Worm (Caenorhabditis elegans) whole organism, L2 larva: ENCODE measurements around the gene str-261.
A peak's percentile ranks its signal among the peaks of the same experiment; 100 is the strongest.

Experiments
- C34F6.9 ChIP-seq: fragments of 150-350 bp; optimal IDR thresholded peaks from 2 replicates; lab custom pipeline; 2014; ENCODE audit warnings: missing biosample characterization, missing genetic modification characterization
- F13H6.1 ChIP-seq: sonication (generic microtip); optimal IDR thresholded peaks from 2 replicates; lab custom pipeline; 2016; ENCODE audit warnings: missing genetic modification characterization, missing compliant biosample characterization
- Y55F3AM.14 ChIP-seq: fragments of 200-800 bp; sonication (Bioruptor generic); optimal IDR thresholded peaks from 2 replicates; lab custom pipeline; 2018; ENCODE audit warnings: mild to moderate bottlenecking, missing genetic modification characterization, missing compliant biosample characterization
- ZK546.5 ChIP-seq: sonication (generic microtip); optimal IDR thresholded peaks from 2 replicates; lab custom pipeline; 2017; ENCODE audit warnings: missing biosample characterization, missing genetic modification characterization
- alr-1 ChIP-seq: fragments of 150-350 bp; optimal IDR thresholded peaks from 2 replicates; lab custom pipeline; 2014; ENCODE audit warnings: missing biosample characterization, missing genetic modification characterization
- aly-2 ChIP-seq: fragments of 150-350 bp; optimal IDR thresholded peaks from 2 replicates; lab custom pipeline; 2014; ENCODE audit warnings: missing biosample characterization, missing genetic modification characterization
- ama-1 ChIP-seq: fragments of 150-350 bp; optimal IDR thresholded peaks from 2 replicates; lab custom pipeline; 2018; ENCODE audit warnings: inconsistent platforms
- blmp-1 ChIP-seq: sonication (generic microtip); optimal IDR thresholded peaks from 2 replicates; lab custom pipeline; 2017; ENCODE audit warnings: missing genetic modification characterization, mild to moderate bottlenecking, missing compliant biosample characterization, antibody characterized with exemption, moderate library complexity; ENCODE audit not compliant: insufficient read depth
- ceh-16 ChIP-seq: fragments of 150-350 bp; optimal IDR thresholded peaks from 2 replicates; lab custom pipeline; 2014; ENCODE audit warnings: missing biosample characterization, missing genetic modification characterization
- ceh-82 ChIP-seq: fragments of 150-350 bp; optimal IDR thresholded peaks from 2 replicates; lab custom pipeline; 2014; ENCODE audit warnings: missing biosample characterization, missing genetic modification characterization
- crh-2 ChIP-seq: sonication (generic microtip); optimal IDR thresholded peaks from 2 replicates; lab custom pipeline; 2017; ENCODE audit warnings: missing biosample characterization, missing genetic modification characterization
- dmd-4 ChIP-seq: sonication (generic microtip); optimal IDR thresholded peaks from 2 replicates; lab custom pipeline; 2017; ENCODE audit warnings: missing biosample characterization, missing genetic modification characterization
- egl-27 ChIP-seq: sonication (generic microtip); optimal IDR thresholded peaks from 3 replicates; lab custom pipeline; 2017; ENCODE audit warnings: missing biosample characterization, missing genetic modification reagents, missing genetic modification characterization
- elt-1 ChIP-seq: fragments of 150-350 bp; optimal IDR thresholded peaks from 2 replicates; lab custom pipeline; 2014; ENCODE audit warnings: missing biosample characterization, missing genetic modification characterization
- elt-3 ChIP-seq: sonication (generic microtip); optimal IDR thresholded peaks from 2 replicates; lab custom pipeline; 2017; ENCODE audit warnings: missing biosample characterization, missing genetic modification characterization
- fos-1 ChIP-seq: fragments of 150-350 bp; optimal IDR thresholded peaks from 2 replicates; lab custom pipeline; 2014; ENCODE audit warnings: missing biosample characterization, missing genetic modification characterization
- gmeb-1 ChIP-seq: fragments of 150-350 bp; optimal IDR thresholded peaks from 2 replicates; lab custom pipeline; 2014; ENCODE audit warnings: missing biosample characterization, missing genetic modification characterization
- lin-11 ChIP-seq: fragments of 150-350 bp; sonication (generic microtip); optimal IDR thresholded peaks from 2 replicates; lab custom pipeline; 2014; ENCODE audit warnings: missing biosample characterization, missing genetic modification characterization, inconsistent platforms, mixed read lengths
- lin-13 ChIP-seq: fragments of 150-350 bp; optimal IDR thresholded peaks from 2 replicates; lab custom pipeline; 2014; ENCODE audit warnings: missing biosample characterization, missing genetic modification reagents, missing genetic modification characterization
- lin-39 ChIP-seq: fragments of 150-350 bp; optimal IDR thresholded peaks from 2 replicates; lab custom pipeline; 2014; ENCODE audit warnings: missing biosample characterization, missing genetic modification reagents, missing genetic modification characterization
- lsy-2 ChIP-seq, 2 experiments: fragments of 150-350 bp in 1 of 2; sonication (generic microtip) in 1 of 2; optimal IDR thresholded peaks; 2 replicates each; lab custom pipeline; 2014 to 2017; ENCODE audit warnings: missing biosample characterization in 2 of 2, missing genetic modification characterization in 2 of 2
- mab-5 ChIP-seq: fragments of 150-350 bp; optimal IDR thresholded peaks from 2 replicates; lab custom pipeline; 2014; ENCODE audit warnings: missing biosample characterization, missing genetic modification characterization
- mbf-1 ChIP-seq: sonication (generic microtip); optimal IDR thresholded peaks from 2 replicates; lab custom pipeline; 2017; ENCODE audit warnings: missing biosample characterization, missing genetic modification characterization
- mdl-1 ChIP-seq, 2 experiments: fragments of 150-350 bp in 1 of 2; sonication (generic microtip) in 1 of 2; optimal IDR thresholded peaks; 2 replicates each; lab custom pipeline; 2017; ENCODE audit warnings: missing biosample characterization in 2 of 2, missing genetic modification characterization in 2 of 2
- nhr-10 ChIP-seq: sonication (generic microtip); optimal IDR thresholded peaks from 2 replicates; lab custom pipeline; 2017; ENCODE audit warnings: missing biosample characterization, missing genetic modification characterization
- nhr-11 ChIP-seq: fragments of 150-350 bp; optimal IDR thresholded peaks from 2 replicates; lab custom pipeline; 2014; ENCODE audit warnings: missing biosample characterization, missing genetic modification characterization
- nhr-12 ChIP-seq: fragments of 150-350 bp; optimal IDR thresholded peaks from 2 replicates; lab custom pipeline; 2014; ENCODE audit warnings: missing biosample characterization, missing genetic modification characterization
- nhr-129 ChIP-seq: fragments of 150-350 bp; optimal IDR thresholded peaks from 2 replicates; lab custom pipeline; 2014; ENCODE audit warnings: missing biosample characterization, missing genetic modification characterization
- nhr-21 ChIP-seq: fragments of 150-350 bp; optimal IDR thresholded peaks from 2 replicates; lab custom pipeline; 2014; ENCODE audit warnings: missing biosample characterization, missing genetic modification characterization
- nhr-23 ChIP-seq: fragments of 150-350 bp; optimal IDR thresholded peaks from 2 replicates; lab custom pipeline; 2014; ENCODE audit warnings: missing biosample characterization, missing genetic modification reagents, missing genetic modification characterization
- nhr-237 ChIP-seq: fragments of 150-350 bp; optimal IDR thresholded peaks from 2 replicates; lab custom pipeline; 2014; ENCODE audit warnings: missing biosample characterization, missing genetic modification characterization
- nhr-25 ChIP-seq: fragments of 150-350 bp; sonication (generic microtip); optimal IDR thresholded peaks from 3 replicates; lab custom pipeline; 2014; ENCODE audit warnings: missing biosample characterization, missing genetic modification characterization
- nhr-6 ChIP-seq: fragments of 150-350 bp; optimal IDR thresholded peaks from 2 replicates; lab custom pipeline; 2014; ENCODE audit warnings: missing biosample characterization, missing genetic modification characterization
- nhr-77 ChIP-seq: fragments of 150-350 bp; optimal IDR thresholded peaks from 2 replicates; lab custom pipeline; 2014; ENCODE audit warnings: missing biosample characterization, missing genetic modification characterization
- peb-1 ChIP-seq: fragments of 150-350 bp; optimal IDR thresholded peaks from 2 replicates; lab custom pipeline; 2014; ENCODE audit warnings: missing biosample characterization, missing genetic modification characterization
- sem-4 ChIP-seq: fragments of 150-350 bp; optimal IDR thresholded peaks from 2 replicates; lab custom pipeline; 2014; ENCODE audit warnings: missing biosample characterization, missing genetic modification reagents, missing genetic modification characterization
- skn-1 ChIP-seq: sonication (generic microtip); optimal IDR thresholded peaks from 2 replicates; lab custom pipeline; 2017; ENCODE audit warnings: missing biosample characterization, missing genetic modification characterization
- sma-3 ChIP-seq: sonication (generic microtip); optimal IDR thresholded peaks from 2 replicates; lab custom pipeline; 2016; ENCODE audit warnings: missing genetic modification reagents, missing genetic modification characterization, missing compliant biosample characterization
- sma-9 ChIP-seq, 2 experiments: fragments of 150-350 bp in 1 of 2; sonication (generic microtip) in 1 of 2; optimal IDR thresholded peaks; 2 replicates each; lab custom pipeline; 2014 to 2016; ENCODE audit warnings: missing genetic modification characterization in 2 of 2, mild to moderate bottlenecking in 1 of 2, missing biosample characterization in 1 of 2, missing compliant biosample characterization in 1 of 2, missing genetic modification reagents in 1 of 2, moderate library complexity in 1 of 2
- snpc-4 ChIP-seq: fragments of 150-350 bp; optimal IDR thresholded peaks from 2 replicates; lab custom pipeline; 2014; ENCODE audit warnings: missing biosample characterization, missing genetic modification characterization
- unc-39 ChIP-seq: fragments of 150-350 bp; optimal IDR thresholded peaks from 2 replicates; lab custom pipeline; 2014; ENCODE audit warnings: missing biosample characterization, missing genetic modification characterization
- unc-55 ChIP-seq: fragments of 150-350 bp; sonication (generic microtip); optimal IDR thresholded peaks from 3 replicates; lab custom pipeline; 2014; ENCODE audit warnings: missing biosample characterization, missing genetic modification reagents, missing genetic modification characterization
- unc-62 ChIP-seq: fragments of 150-350 bp; optimal IDR thresholded peaks from 2 replicates; lab custom pipeline; 2014; ENCODE audit warnings: missing biosample characterization, missing genetic modification reagents, missing genetic modification characterization
- zag-1 ChIP-seq: fragments of 150-350 bp; optimal IDR thresholded peaks from 2 replicates; lab custom pipeline; 2014; ENCODE audit warnings: missing biosample characterization, missing genetic modification characterization
- ztf-1 ChIP-seq: fragments of 200-800 bp; sonication (Bioruptor generic); conservative IDR thresholded peaks from 2 replicates; pipeline ENCODE4 v1.3.6; 2022; ENCODE audit warnings: missing genetic modification characterization, missing compliant biosample characterization
- ztf-11 ChIP-seq: sonication (generic microtip); optimal IDR thresholded peaks from 2 replicates; lab custom pipeline; 2017; ENCODE audit warnings: missing biosample characterization, missing genetic modification characterization
- ztf-4 ChIP-seq: fragments of 150-350 bp; optimal IDR thresholded peaks from 2 replicates; lab custom pipeline; 2014; ENCODE audit warnings: missing biosample characterization, missing genetic modification characterization

The str-261 gene

DNA sequence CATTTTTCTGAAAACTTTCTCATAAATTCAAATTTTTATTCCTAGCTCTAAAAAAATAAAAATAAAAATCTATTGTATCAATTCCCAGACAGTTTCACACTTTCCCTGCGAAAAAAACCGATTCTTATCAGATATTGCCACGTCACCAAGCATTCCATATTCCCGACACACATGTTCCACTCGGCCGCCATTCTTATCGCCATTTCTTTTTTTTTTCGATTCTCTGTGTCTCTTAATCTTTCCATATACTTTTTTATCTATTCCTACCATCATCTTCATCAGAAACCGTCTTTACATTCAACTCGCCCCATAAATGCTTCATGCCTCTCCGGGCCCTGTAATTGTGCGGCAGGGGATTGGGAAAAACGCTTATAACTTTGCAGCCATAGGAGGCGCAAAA is 13.1 kb downstream of the str-261 start:
- TF ChIP-seq ztf-4 (no peak), crh-2 (tag; lab: Kevin White, UChicago) (peak; percentile 94), sem-4 (tag; lab: Kevin White, UChicago) (no peak), lin-13 (GFP tag; lab: Kevin White, UChicago) (no peak), F13H6.1 (tag; lab: Kevin White, UChicago) (peak; percentile 2), blmp-1 (tag; lab: Kevin White, UChicago) (peak; percentile 27), fos-1 (tag; lab: Kevin White, UChicago) (peak; percentile 82), alr-1 (no peak)

DNA sequence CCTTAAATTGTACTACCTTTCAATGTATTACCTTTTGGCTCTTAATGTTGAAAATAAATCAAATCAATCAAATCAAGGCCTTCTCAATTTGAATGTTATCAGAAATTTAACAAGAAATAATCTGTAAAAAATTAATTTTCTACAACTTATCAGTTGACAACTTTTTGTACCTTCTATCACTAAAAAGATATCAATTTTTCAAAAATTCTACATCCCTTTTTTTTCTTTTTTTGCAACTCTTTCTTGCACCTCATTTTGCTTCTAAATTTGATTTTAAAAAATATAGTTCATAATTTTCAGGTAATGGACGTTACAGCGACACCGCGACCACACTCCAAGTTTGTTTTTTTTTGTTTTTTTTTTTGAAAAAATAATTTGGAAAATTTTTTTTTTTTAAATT is 13.9 kb downstream of the str-261 start, which contains the start of gene W09D6.5:
W09D6.5 (plus strand) TSS at position 301 of the 400 bp plus-strand sequence.
- no peak for TF ChIP-seq nhr-6 (tag; lab: Kevin White, UChicago)
- no peak for TF ChIP-seq sma-3
- TF ChIP-seq gmeb-1 (tag; lab: Kevin White, UChicago), result no peak
- TF ChIP-seq unc-55 (GFP tag; lab: Kevin White, UChicago), result no peak
- TF ChIP-seq nhr-129 (tag; lab: Kevin White, UChicago), result no peak
- TF ChIP-seq nhr-12 (tag; lab: Kevin White, UChicago), result no peak
- TF ChIP-seq unc-39 (tag; lab: Kevin White, UChicago), result no peak
- no peak for TF ChIP-seq snpc-4 (tag; lab: Kevin White, UChicago)
- TF ChIP-seq peb-1, result no peak
- no peak for TF ChIP-seq mdl-1 (tag; optimal IDR thresholded peaks at IDR 0.05; lab: Kevin White, UChicago)
- no peak for TF ChIP-seq crh-2 (tag; lab: Kevin White, UChicago)
- no peak for TF ChIP-seq skn-1 (tag; lab: Kevin White, UChicago)

DNA sequence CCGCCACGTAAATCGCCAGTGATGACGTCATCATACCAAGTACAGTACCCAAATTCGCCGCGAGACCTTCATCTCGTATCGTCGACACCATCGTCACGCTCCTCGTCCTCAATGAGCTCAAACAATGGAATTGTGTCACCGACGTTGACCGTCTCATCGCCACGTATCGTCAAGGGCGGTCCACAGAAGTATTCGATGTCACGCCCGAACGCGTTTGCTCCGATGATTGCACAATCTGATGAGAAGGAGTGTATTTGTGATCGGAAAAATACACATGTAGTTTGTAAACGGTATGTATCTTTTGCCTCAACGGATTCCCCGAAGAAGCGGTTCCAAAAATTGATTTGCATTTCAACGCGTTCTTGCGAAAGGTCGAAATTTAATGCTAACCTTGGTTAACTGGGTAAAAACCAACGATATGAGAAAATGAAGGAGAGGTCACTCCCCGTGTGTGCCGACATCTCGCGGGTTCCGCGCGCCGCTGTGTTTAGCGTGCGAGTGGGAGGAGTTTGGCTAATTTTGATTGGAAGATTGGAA is 15.9 kb downstream of the str-261 start:
- no peak for TF ChIP-seq blmp-1 (tag; lab: Kevin White, UChicago)
- TF ChIP-seq Y55F3AM.14 (GFP tag; lab: Kevin White, UChicago), result no peak
- TF ChIP-seq unc-39 (tag; lab: Kevin White, UChicago), result no peak
- TF ChIP-seq ZK546.5 (tag; lab: Kevin White, UChicago), result no peak
- no peak for TF ChIP-seq lin-39 (tag; lab: Kevin White, UChicago)
- peak; percentile 77 for TF ChIP-seq nhr-21 (tag; lab: Kevin White, UChicago)
- no peak for TF ChIP-seq elt-1 (tag; lab: Kevin White, UChicago)
- no peak for TF ChIP-seq mdl-1 (tag; optimal IDR thresholded peaks at IDR 0.05; lab: Kevin White, UChicago)
- TF ChIP-seq unc-62, result no peak
- TF ChIP-seq ztf-1 (GFP tag; lab: Robert Waterston, UW), result no peak
- no peak for TF ChIP-seq F13H6.1 (tag; lab: Kevin White, UChicago)
- TF ChIP-seq snpc-4 (tag; lab: Kevin White, UChicago), result peak; percentile 97
- no peak for TF ChIP-seq zag-1 (tag; lab: Kevin White, UChicago)
- TF ChIP-seq egl-27 (tag; lab: Kevin White, UChicago), result peak; percentile 24
- no peak for TF ChIP-seq C34F6.9
- no peak for TF ChIP-seq nhr-12 (tag; lab: Kevin White, UChicago)
- TF ChIP-seq unc-55 (GFP tag; lab: Kevin White, UChicago), result peak; percentile 2
- no peak for TF ChIP-seq dmd-4 (tag; lab: Kevin White, UChicago)
- peak; percentile 9 for TF ChIP-seq nhr-25 (tag; lab: Kevin White, UChicago)
- TF ChIP-seq ztf-4, result no peak
- no peak for TF ChIP-seq alr-1
- no peak for TF ChIP-seq elt-3 (tag; lab: Kevin White, UChicago)
- no peak for TF ChIP-seq nhr-237 (tag; lab: Kevin White, UChicago)
- TF ChIP-seq sma-9 (GFP tag; optimal IDR thresholded peaks at IDR 0.05; lab: Kevin White, UChicago), result peak; percentile 5
- TF ChIP-seq sma-9 (tag; optimal IDR thresholded peaks at IDR 0.05; lab: Kevin White, UChicago), result no peak
- TF ChIP-seq mbf-1, result no peak
- no peak for TF ChIP-seq nhr-129 (tag; lab: Kevin White, UChicago)
- no peak for TF ChIP-seq lin-11 (tag; lab: Kevin White, UChicago)
- TF ChIP-seq nhr-6 (tag; lab: Kevin White, UChicago), result no peak
- peak; percentile 16 for TF ChIP-seq gmeb-1 (tag; lab: Kevin White, UChicago)
- no peak for TF ChIP-seq skn-1 (tag; lab: Kevin White, UChicago)
- TF ChIP-seq fos-1 (tag; lab: Kevin White, UChicago), result peak; percentile 10
- TF ChIP-seq aly-2 (tag; lab: Kevin White, UChicago), result no peak
- TF ChIP-seq sem-4 (tag; lab: Kevin White, UChicago), result no peak
- no peak for TF ChIP-seq ztf-11 (tag; lab: Kevin White, UChicago)
- no peak for TF ChIP-seq nhr-77 (tag; lab: Kevin White, UChicago)
- TF ChIP-seq sma-3, result peak; percentile 65
- peak; percentile 2 to 45 for TF ChIP-seq lsy-2 (tag; optimal IDR thresholded peaks at IDR 0.05; lab: Kevin White, UChicago)
- TF ChIP-seq ceh-82 (tag; lab: Kevin White, UChicago), result no peak
- TF ChIP-seq crh-2 (tag; lab: Kevin White, UChicago), result peak; percentile 62
- peak; percentile 98 for TF ChIP-seq ama-1
- no peak for TF ChIP-seq mab-5 (tag; lab: Kevin White, UChicago)
- no peak for TF ChIP-seq nhr-23 (tag; lab: Kevin White, UChicago)
- no peak for TF ChIP-seq nhr-10 (tag; lab: Kevin White, UChicago)
- peak; percentile 63 for TF ChIP-seq lin-13 (GFP tag; lab: Kevin White, UChicago)
- peak; percentile 51 for TF ChIP-seq ceh-16 (tag; lab: Kevin White, UChicago)
- TF ChIP-seq nhr-11 (tag; lab: Kevin White, UChicago), result no peak
